Worm (Caenorhabditis elegans) whole organism, mixed stage, embryonic: ENCODE results near the gene T27E4.5.

Experiments used
- M03D4.4 ChIP-seq: sonication (generic microtip); optimal IDR thresholded peaks from 2 replicates; lab custom pipeline; 2017; ENCODE audit warnings: mild to moderate bottlenecking, missing genetic modification characterization, missing compliant biosample characterization
- bed-3 ChIP-seq: fragments of 200-800 bp; sonication (Bioruptor generic); optimal IDR thresholded peaks from 3 replicates; lab custom pipeline; 2018; ENCODE audit warnings: mild to moderate bottlenecking, missing genetic modification characterization, moderate library complexity, missing compliant biosample characterization
- blmp-1 ChIP-seq: fragments of 150-350 bp; optimal IDR thresholded peaks from 2 replicates; lab custom pipeline; 2014; ENCODE audit warnings: missing biosample characterization, missing genetic modification characterization
- ceh-39 ChIP-seq: fragments of 150-350 bp; optimal IDR thresholded peaks from 2 replicates; lab custom pipeline; 2014; ENCODE audit warnings: missing biosample characterization, missing genetic modification characterization
- ceh-43 ChIP-seq: fragments of 200-800 bp; sonication (Bioruptor generic); optimal IDR thresholded peaks from 2 replicates; lab custom pipeline; 2018; ENCODE audit warnings: mild to moderate bottlenecking, missing genetic modification characterization, moderate library complexity, missing compliant biosample characterization
- ces-1 ChIP-seq: fragments of 150-350 bp; optimal IDR thresholded peaks from 2 replicates; lab custom pipeline; 2014; ENCODE audit warnings: missing biosample characterization, missing genetic modification reagents, missing genetic modification characterization
- cnd-1 ChIP-seq: fragments of 200-800 bp; sonication (Bioruptor generic); optimal IDR thresholded peaks from 2 replicates; lab custom pipeline; 2018; ENCODE audit warnings: mild to moderate bottlenecking, missing genetic modification characterization, missing compliant biosample characterization
- drap-1 ChIP-seq: fragments of 200-800 bp; sonication (Bioruptor generic); optimal IDR thresholded peaks from 3 replicates; lab custom pipeline; 2018; ENCODE audit warnings: mild to moderate bottlenecking, missing genetic modification characterization, missing compliant biosample characterization
- elt-1 ChIP-seq: sonication (generic microtip); optimal IDR thresholded peaks from 2 replicates; lab custom pipeline; 2017; ENCODE audit warnings: missing genetic modification characterization, mild to moderate bottlenecking, missing compliant biosample characterization, antibody characterized with exemption, moderate library complexity, borderline replicate concordance; ENCODE audit not compliant: insufficient read depth
- elt-3 ChIP-seq: fragments of 150-350 bp; optimal IDR thresholded peaks from 2 replicates; lab custom pipeline; 2014; ENCODE audit warnings: missing biosample characterization, missing genetic modification characterization
- ham-2 ChIP-seq: fragments of 200-800 bp; sonication (Bioruptor generic); optimal IDR thresholded peaks from 2 replicates; lab custom pipeline; 2018; ENCODE audit warnings: mild to moderate bottlenecking, missing genetic modification characterization, missing compliant biosample characterization
- hlh-1 ChIP-seq: fragments of 150-350 bp; optimal IDR thresholded peaks from 2 replicates; lab custom pipeline; 2014; ENCODE audit warnings: missing biosample characterization, missing genetic modification reagents, missing genetic modification characterization
- lin-13 ChIP-seq: fragments of 150-350 bp; optimal IDR thresholded peaks from 2 replicates; lab custom pipeline; 2014; ENCODE audit warnings: missing biosample characterization, missing genetic modification characterization
- lin-32 ChIP-seq: fragments of 200-800 bp; sonication (Bioruptor generic); optimal IDR thresholded peaks from 2 replicates; lab custom pipeline; 2018; ENCODE audit warnings: mild to moderate bottlenecking, missing genetic modification characterization, missing compliant biosample characterization
- lsy-2 ChIP-seq: fragments of 150-350 bp; optimal IDR thresholded peaks from 2 replicates; lab custom pipeline; 2014; ENCODE audit warnings: missing biosample characterization, missing genetic modification characterization
- mab-5 ChIP-seq: fragments of 150-350 bp; optimal IDR thresholded peaks from 2 replicates; lab custom pipeline; 2014; ENCODE audit warnings: missing biosample characterization, missing genetic modification characterization
- mep-1 ChIP-seq: fragments of 150-350 bp; optimal IDR thresholded peaks from 2 replicates; lab custom pipeline; 2017; ENCODE audit warnings: missing biosample characterization, missing genetic modification reagents, missing genetic modification characterization, inconsistent platforms
- mls-2 ChIP-seq: sonication (generic microtip); optimal IDR thresholded peaks from 2 replicates; lab custom pipeline; 2016; ENCODE audit warnings: mild to moderate bottlenecking, missing genetic modification characterization, moderate library complexity, missing compliant biosample characterization
- nhr-12 ChIP-seq: fragments of 150-350 bp; optimal IDR thresholded peaks from 2 replicates; lab custom pipeline; 2014; ENCODE audit warnings: missing biosample characterization, missing genetic modification characterization
- nhr-2 ChIP-seq: fragments of 150-350 bp; optimal IDR thresholded peaks from 2 replicates; lab custom pipeline; 2014; ENCODE audit warnings: missing biosample characterization, missing genetic modification characterization
- nhr-237 ChIP-seq: fragments of 150-350 bp; optimal IDR thresholded peaks from 2 replicates; lab custom pipeline; 2014; ENCODE audit warnings: missing biosample characterization, missing genetic modification characterization
- nhr-28 ChIP-seq: fragments of 150-350 bp; optimal IDR thresholded peaks from 2 replicates; lab custom pipeline; 2014; ENCODE audit warnings: missing biosample characterization, missing genetic modification characterization
- nhr-76 ChIP-seq: sonication (generic microtip); optimal IDR thresholded peaks from 2 replicates; lab custom pipeline; 2017; ENCODE audit warnings: missing biosample characterization, missing genetic modification characterization
- pha-4 ChIP-seq: fragments of 150-350 bp; optimal IDR thresholded peaks from 2 replicates; lab custom pipeline; 2018; ENCODE audit warnings: missing biosample characterization, missing genetic modification reagents, missing genetic modification characterization
- sem-2 ChIP-seq: fragments of 200-800 bp; sonication (Bioruptor generic); optimal IDR thresholded peaks from 2 replicates; lab custom pipeline; 2018; ENCODE audit warnings: mild to moderate bottlenecking, missing genetic modification characterization, missing compliant biosample characterization
- snpc-4 ChIP-seq: fragments of 150-350 bp; optimal IDR thresholded peaks from 2 replicates; lab custom pipeline; 2014; ENCODE audit warnings: missing biosample characterization, missing genetic modification characterization
- sptf-1 ChIP-seq: sonication (generic microtip); optimal IDR thresholded peaks from 2 replicates; lab custom pipeline; 2017; ENCODE audit warnings: mild to moderate bottlenecking, missing genetic modification characterization, moderate library complexity, missing compliant biosample characterization
- unc-120 ChIP-seq: sonication (generic microtip); optimal IDR thresholded peaks from 2 replicates; lab custom pipeline; 2017; ENCODE audit warnings: missing genetic modification characterization, missing compliant biosample characterization; ENCODE audit not compliant: poor library complexity, severe bottlenecking
- unc-39 ChIP-seq: fragments of 150-350 bp; optimal IDR thresholded peaks from 2 replicates; lab custom pipeline; 2014; ENCODE audit warnings: missing biosample characterization, missing genetic modification characterization
- zip-8 ChIP-seq: fragments of 150-350 bp; optimal IDR thresholded peaks from 2 replicates; lab custom pipeline; 2014; ENCODE audit warnings: missing biosample characterization, missing genetic modification characterization
- ztf-11 ChIP-seq: fragments of 150-350 bp; optimal IDR thresholded peaks from 2 replicates; lab custom pipeline; 2014; ENCODE audit warnings: missing biosample characterization, missing genetic modification characterization

Gene T27E4.5

ce11 chrV:9055644-9056043 lies 13.9 kb downstream of the T27E4.5 start:
- TF ChIP-seq sptf-1 (tag; lab: Kevin White, UChicago) (no peak), unc-120 (tag; lab: Kevin White, UChicago) (no peak), lin-13 (no peak), M03D4.4 (no peak), drap-1 (GFP tag; lab: Kevin White, UChicago) (no peak), blmp-1 (no peak), bed-3 (GFP tag; lab: Kevin White, UChicago) (no peak), hlh-1 (tag; lab: Kevin White, UChicago) (no peak), sem-2 (GFP tag; lab: Kevin White, UChicago) (no peak), ces-1 (no peak), ceh-43 (GFP tag; lab: Kevin White, UChicago) (no peak)
- TF ChIP-seq, all 35 proteins: peak for 0

DNA sequence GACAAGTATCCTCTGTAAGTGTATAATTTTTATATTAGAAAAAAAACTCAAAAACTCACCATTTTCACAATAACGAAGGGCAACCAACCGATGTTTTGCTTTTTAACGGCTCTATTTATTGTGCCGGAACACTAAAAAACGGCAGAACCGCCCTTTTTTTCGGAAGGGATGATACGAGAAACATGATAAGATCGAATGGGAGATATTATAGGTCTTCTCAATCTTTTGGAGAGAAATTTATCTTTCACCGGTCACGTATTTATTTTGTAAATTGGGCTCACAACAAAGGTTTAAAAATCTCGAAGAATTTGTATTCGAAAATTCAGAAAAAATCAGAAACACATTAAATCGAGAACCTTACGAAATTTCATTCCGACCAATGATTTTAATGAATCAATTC lies 14.8 kb downstream of the T27E4.5 start, which contains the start of gene swm-1:
Gene swm-1, minus strand, starts transcription at position 101 of the 400 bp plus-strand sequence.
- TF ChIP-seq mls-2 (tag; lab: Kevin White, UChicago) (no peak), nhr-237 (no peak), hlh-1 (tag; lab: Kevin White, UChicago) (no peak), nhr-12 (tag; lab: Kevin White, UChicago) (no peak), bed-3 (GFP tag; lab: Kevin White, UChicago) (no peak), mep-1 (tag; lab: Kevin White, UChicago) (no peak), lin-13 (no peak), ceh-43 (GFP tag; lab: Kevin White, UChicago) (no peak), blmp-1 (no peak), drap-1 (GFP tag; lab: Kevin White, UChicago) (no peak), unc-120 (tag; lab: Kevin White, UChicago) (no peak), cnd-1 (tag; lab: Kevin White, UChicago) (no peak)

DNA sequence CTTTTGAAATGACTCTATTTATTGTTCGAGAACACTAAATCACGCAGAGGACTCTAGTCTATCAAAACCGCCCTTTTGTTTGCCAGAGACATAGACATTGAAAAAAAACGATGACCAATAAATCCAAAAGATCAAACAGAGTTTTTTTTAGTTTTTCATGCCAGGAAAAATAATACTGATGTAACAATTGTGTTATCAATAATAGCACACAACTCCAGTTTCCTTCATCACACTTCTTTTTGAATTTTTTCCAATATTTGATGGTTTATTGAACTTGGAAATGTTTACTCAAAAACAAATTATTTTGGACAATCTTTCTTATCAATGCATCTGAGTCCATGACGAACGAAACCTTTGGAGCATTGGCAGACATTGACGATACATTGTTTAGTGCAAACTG lies 15.6 kb downstream of the T27E4.5 start, which contains the start of gene C25E10.8:
Gene C25E10.8, minus strand, starts transcription at position 101 of the 400 bp plus-strand sequence.
- TF ChIP-seq nhr-28 (tag; lab: Kevin White, UChicago): no peak
- TF ChIP-seq nhr-76 (tag; lab: Kevin White, UChicago): no peak
- TF ChIP-seq lin-32 (GFP tag; lab: Kevin White, UChicago): no peak
- TF ChIP-seq elt-1: no peak
- TF ChIP-seq ceh-39 (tag; lab: Kevin White, UChicago): no peak
- no peak for TF ChIP-seq pha-4
- no peak for TF ChIP-seq sptf-1 (tag; lab: Kevin White, UChicago)
- no peak for TF ChIP-seq ces-1
- no peak for TF ChIP-seq nhr-2 (tag; lab: Kevin White, UChicago)
- no peak for TF ChIP-seq cnd-1 (tag; lab: Kevin White, UChicago)
- no peak for TF ChIP-seq lsy-2
- TF ChIP-seq ham-2 (GFP tag; lab: Kevin White, UChicago): no peak
- no peak for TF ChIP-seq hlh-1 (tag; lab: Kevin White, UChicago)
- no peak for TF ChIP-seq ztf-11 (tag; lab: Kevin White, UChicago)

DNA sequence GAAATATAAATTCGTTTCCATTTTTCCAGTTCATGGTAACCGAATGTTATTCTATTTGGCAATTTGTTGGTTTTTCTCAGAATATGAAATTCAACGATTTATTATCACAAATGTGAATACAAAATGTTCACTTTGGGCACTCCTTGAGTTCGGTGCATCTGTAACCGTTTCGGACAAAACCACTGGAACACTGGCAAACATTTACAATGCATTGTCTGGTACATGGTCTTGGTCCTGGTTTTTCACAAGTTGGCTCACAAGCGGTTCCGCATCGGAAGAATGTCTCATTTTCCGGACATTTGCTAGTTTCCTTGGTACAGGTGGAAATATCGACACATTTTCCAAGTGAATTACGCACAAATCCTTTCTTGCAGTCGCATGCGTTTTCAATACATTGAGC lies 16.3 kb downstream of the T27E4.5 start:
- TF ChIP-seq elt-1: no peak
- TF ChIP-seq nhr-2 (tag; lab: Kevin White, UChicago): no peak
- no peak for TF ChIP-seq lin-32 (GFP tag; lab: Kevin White, UChicago)
- no peak for TF ChIP-seq snpc-4 (tag; lab: Kevin White, UChicago)
- no peak for TF ChIP-seq nhr-28 (tag; lab: Kevin White, UChicago)
- TF ChIP-seq elt-3 (tag; lab: Kevin White, UChicago): no peak
- TF ChIP-seq nhr-237: no peak
- TF ChIP-seq ztf-11 (tag; lab: Kevin White, UChicago): no peak
- no peak for TF ChIP-seq bed-3 (GFP tag; lab: Kevin White, UChicago)
- TF ChIP-seq blmp-1: no peak
- TF ChIP-seq sptf-1 (tag; lab: Kevin White, UChicago): no peak
- no peak for TF ChIP-seq sem-2 (GFP tag; lab: Kevin White, UChicago)
- TF ChIP-seq lsy-2: no peak
- no peak for TF ChIP-seq unc-120 (tag; lab: Kevin White, UChicago)
- TF ChIP-seq hlh-1 (tag; lab: Kevin White, UChicago): no peak
- no peak for TF ChIP-seq nhr-76 (tag; lab: Kevin White, UChicago)
- TF ChIP-seq ces-1: no peak
- no peak for TF ChIP-seq lin-13
- TF ChIP-seq pha-4: no peak
- TF ChIP-seq unc-39: no peak

DNA sequence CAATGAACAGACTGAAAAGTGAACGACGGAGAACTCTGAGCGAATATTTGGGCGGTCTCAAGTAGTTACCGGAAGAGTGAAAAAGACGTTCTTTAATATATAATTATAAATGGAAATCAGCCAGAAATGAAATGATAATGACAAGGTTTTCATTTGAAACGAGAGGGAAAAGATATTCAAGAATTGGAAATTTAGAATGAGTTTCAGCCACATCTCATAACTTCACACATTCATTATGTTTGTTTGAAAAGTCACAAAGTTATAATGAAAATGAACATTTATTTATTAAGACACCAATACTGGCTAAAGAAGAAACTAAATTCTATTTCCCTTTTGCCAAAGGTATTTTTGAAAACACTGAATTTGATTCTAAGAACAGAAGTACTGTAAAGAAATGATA lies 18.5 kb downstream of the T27E4.5 start, which contains the start of gene C25E10.7:
Gene C25E10.7, minus strand, starts transcription at position 101 of the 400 bp plus-strand sequence.
- TF ChIP-seq nhr-76 (tag; lab: Kevin White, UChicago) (no peak), ceh-43 (GFP tag; lab: Kevin White, UChicago) (no peak), cnd-1 (tag; lab: Kevin White, UChicago) (no peak), sptf-1 (tag; lab: Kevin White, UChicago) (no peak), bed-3 (GFP tag; lab: Kevin White, UChicago) (no peak), unc-120 (tag; lab: Kevin White, UChicago) (no peak), mab-5 (tag; lab: Kevin White, UChicago) (no peak), elt-3 (tag; lab: Kevin White, UChicago) (no peak), blmp-1 (no peak), snpc-4 (tag; lab: Kevin White, UChicago) (no peak), zip-8 (tag; lab: Kevin White, UChicago) (no peak), ztf-11 (tag; lab: Kevin White, UChicago) (no peak), lsy-2 (no peak), nhr-12 (tag; lab: Kevin White, UChicago) (no peak)
